Worm (Caenorhabditis elegans) whole organism, L1 larva: Measurements from ENCODE around the gene srx-62.

ENCODE experiments used
- C04F5.9 ChIP-seq: sonication (generic microtip); optimal IDR thresholded peaks from 2 replicates; lab custom pipeline; 2016; ENCODE audit warnings: missing genetic modification characterization, missing compliant biosample characterization
- F16B12.6 ChIP-seq: fragments of 150-350 bp; optimal IDR thresholded peaks from 2 replicates; lab custom pipeline; 2014; ENCODE audit warnings: missing biosample characterization, missing genetic modification characterization
- blmp-1 ChIP-seq: fragments of 150-350 bp; optimal IDR thresholded peaks from 2 replicates; lab custom pipeline; 2014; ENCODE audit warnings: missing biosample characterization, missing genetic modification characterization
- ceh-63 ChIP-seq: fragments of 200-800 bp; sonication (Bioruptor generic); optimal IDR thresholded peaks from 2 replicates; lab custom pipeline; 2018; ENCODE audit warnings: mild to moderate bottlenecking, missing genetic modification characterization, missing compliant biosample characterization
- ceh-8 ChIP-seq: fragments of 200-800 bp; sonication (Bioruptor generic); optimal IDR thresholded peaks from 2 replicates; lab custom pipeline; 2018; ENCODE audit warnings: mild to moderate bottlenecking, missing genetic modification characterization, moderate library complexity, missing compliant biosample characterization
- ceh-88 ChIP-seq: fragments of 200-800 bp; sonication (Bioruptor generic); IDR thresholded peaks from 2 replicates; pipeline ENCODE4 v1.3.6; 2022; ENCODE audit warnings: missing genetic modification characterization, missing compliant biosample characterization
- ceh-90 ChIP-seq: sonication (generic microtip); optimal IDR thresholded peaks from 2 replicates; lab custom pipeline; 2016; ENCODE audit warnings: missing genetic modification characterization, missing compliant biosample characterization
- dpl-1 ChIP-seq, 3 experiments: fragments of 150-350 bp in 2 of 3; sonication (generic microtip) in 1 of 3; optimal IDR thresholded peaks; 2 replicates each; lab custom pipeline; 2014 to 2017; ENCODE audit warnings: missing biosample characterization in 3 of 3, missing genetic modification characterization in 3 of 3, missing genetic modification reagents in 3 of 3
- efl-1 ChIP-seq, 4 experiments: fragments of 150-350 bp; optimal IDR thresholded peaks in 3 of 4; peaks in 1 of 4; 1 replicate in 1 of 4; 2 replicates in 3 of 4; lab custom pipeline; 2014; ENCODE audit warnings: missing biosample characterization in 2 of 4, missing genetic modification characterization in 2 of 4, missing genetic modification reagents in 2 of 4
- efl-3 ChIP-seq: fragments of 200-800 bp; sonication (Bioruptor generic); optimal IDR thresholded peaks from 2 replicates; lab custom pipeline; 2018; ENCODE audit warnings: mild to moderate bottlenecking, missing genetic modification characterization, missing compliant biosample characterization
- elt-3 ChIP-seq, 6 experiments: fragments of 150-350 bp in 1 of 6; sonication (generic microtip); optimal IDR thresholded peaks; 2 replicates each; lab custom pipeline; 2017 to 2018; ENCODE audit warnings: missing biosample characterization in 6 of 6, missing genetic modification characterization in 6 of 6, inconsistent platforms in 1 of 6
- fkh-10 ChIP-seq: sonication (generic microtip); optimal IDR thresholded peaks from 2 replicates; lab custom pipeline; 2017; ENCODE audit warnings: missing biosample characterization, missing genetic modification reagents, missing genetic modification characterization
- fkh-8 ChIP-seq: sonication (generic microtip); optimal IDR thresholded peaks from 2 replicates; lab custom pipeline; 2016; ENCODE audit warnings: mild to moderate bottlenecking, missing genetic modification characterization, missing compliant biosample characterization
- fos-1 ChIP-seq: fragments of 150-350 bp; optimal IDR thresholded peaks from 2 replicates; lab custom pipeline; 2014; ENCODE audit warnings: missing biosample characterization, missing genetic modification characterization
- grh-1 ChIP-seq: fragments of 200-800 bp; sonication (Bioruptor generic); IDR thresholded peaks from 2 replicates; pipeline ENCODE4 v1.3.6; 2022; ENCODE audit warnings: missing genetic modification reagents, missing genetic modification characterization, missing compliant biosample characterization
- hlh-4 ChIP-seq: sonication (generic microtip); optimal IDR thresholded peaks from 2 replicates; lab custom pipeline; 2016; ENCODE audit warnings: mild to moderate bottlenecking, missing genetic modification characterization, missing compliant biosample characterization
- isw-1 ChIP-seq: fragments of 200-800 bp; sonication (Bioruptor generic); IDR thresholded peaks from 2 replicates; pipeline ENCODE4 v1.3.6; 2022; ENCODE audit warnings: missing genetic modification characterization, missing compliant biosample characterization
- jun-1 ChIP-seq: fragments of 150-350 bp; optimal IDR thresholded peaks from 2 replicates; lab custom pipeline; 2014; ENCODE audit warnings: missing biosample characterization, missing genetic modification reagents, missing genetic modification characterization
- lin-13 ChIP-seq: fragments of 150-350 bp; optimal IDR thresholded peaks from 2 replicates; lab custom pipeline; 2014; ENCODE audit warnings: missing biosample characterization, missing genetic modification reagents, missing genetic modification characterization
- lin-14 ChIP-seq: fragments of 200-800 bp; sonication (Bioruptor generic); optimal IDR thresholded peaks from 2 replicates; lab custom pipeline; 2018; ENCODE audit warnings: mild to moderate bottlenecking, missing genetic modification characterization, moderate library complexity, missing compliant biosample characterization
- lin-35 ChIP-seq, 2 experiments: fragments of 150-350 bp; optimal IDR thresholded peaks; 2 replicates each; lab custom pipeline; 2014; ENCODE audit warnings: missing biosample characterization in 2 of 2, missing genetic modification characterization in 2 of 2, missing genetic modification reagents in 2 of 2
- mef-2 ChIP-seq: fragments of 150-350 bp; optimal IDR thresholded peaks from 2 replicates; lab custom pipeline; 2014; ENCODE audit warnings: missing biosample characterization, missing genetic modification characterization
- nhr-12 ChIP-seq: sonication (generic microtip); optimal IDR thresholded peaks from 2 replicates; lab custom pipeline; 2017; ENCODE audit warnings: missing biosample characterization, missing genetic modification characterization
- nhr-19 ChIP-seq: fragments of 200-800 bp; sonication (Bioruptor generic); conservative IDR thresholded peaks from 2 replicates; pipeline ENCODE4 v1.3.6; 2022; ENCODE audit warnings: missing genetic modification characterization, missing compliant biosample characterization
- nhr-20 ChIP-seq: sonication (generic microtip); optimal IDR thresholded peaks from 2 replicates; lab custom pipeline; 2016; ENCODE audit warnings: mild to moderate bottlenecking, missing genetic modification characterization, missing compliant biosample characterization
- nhr-237 ChIP-seq: fragments of 150-350 bp; optimal IDR thresholded peaks from 2 replicates; lab custom pipeline; 2014; ENCODE audit warnings: missing biosample characterization, missing genetic modification characterization
- nhr-47 ChIP-seq: sonication (generic microtip); optimal IDR thresholded peaks from 2 replicates; lab custom pipeline; 2016; ENCODE audit warnings: mild to moderate bottlenecking, missing genetic modification characterization, moderate library complexity, missing compliant biosample characterization
- nhr-71 ChIP-seq: sonication (generic microtip); optimal IDR thresholded peaks from 2 replicates; lab custom pipeline; 2016; ENCODE audit warnings: mild to moderate bottlenecking, missing genetic modification characterization, moderate library complexity, missing compliant biosample characterization
- nhr-76 ChIP-seq: sonication (generic microtip); optimal IDR thresholded peaks from 2 replicates; lab custom pipeline; 2017; ENCODE audit warnings: missing biosample characterization, missing genetic modification characterization
- nhr-85 ChIP-seq: sonication (generic microtip); peaks from one replicate; lab custom pipeline; 2016; ENCODE audit warnings: missing genetic modification characterization, inconsistent platforms, missing compliant biosample characterization
- nhr-90 ChIP-seq: sonication (generic microtip); optimal IDR thresholded peaks from 2 replicates; lab custom pipeline; 2016; ENCODE audit warnings: mild to moderate bottlenecking, missing genetic modification characterization, missing compliant biosample characterization; ENCODE audit not compliant: poor library complexity
- pag-3 ChIP-seq: sonication (generic microtip); optimal IDR thresholded peaks from 2 replicates; lab custom pipeline; 2017; ENCODE audit warnings: missing genetic modification characterization, mild to moderate bottlenecking, missing compliant biosample characterization, antibody characterized with exemption, borderline replicate concordance; ENCODE audit not compliant: insufficient read depth
- pax-3 ChIP-seq: fragments of 200-800 bp; sonication (Bioruptor generic); optimal IDR thresholded peaks from 2 replicates; lab custom pipeline; 2018; ENCODE audit warnings: mild to moderate bottlenecking, missing genetic modification characterization, moderate library complexity, missing compliant biosample characterization
- skn-1 ChIP-seq: fragments of 150-350 bp; optimal IDR thresholded peaks from 2 replicates; lab custom pipeline; 2014; ENCODE audit warnings: missing biosample characterization, missing genetic modification characterization
- snpc-4 ChIP-seq: fragments of 150-350 bp; optimal IDR thresholded peaks from 2 replicates; lab custom pipeline; 2014; ENCODE audit warnings: missing biosample characterization, missing genetic modification characterization
- snu-23 ChIP-seq: sonication (generic microtip); optimal IDR thresholded peaks from 2 replicates; lab custom pipeline; 2016; ENCODE audit warnings: missing genetic modification characterization, missing compliant biosample characterization
- swsn-7 ChIP-seq: sonication (generic microtip); optimal IDR thresholded peaks from 2 replicates; lab custom pipeline; 2016; ENCODE audit warnings: missing genetic modification characterization, missing compliant biosample characterization
- tbx-2 ChIP-seq: sonication (generic microtip); optimal IDR thresholded peaks from 2 replicates; lab custom pipeline; 2016; ENCODE audit warnings: missing genetic modification characterization, missing compliant biosample characterization
- unc-130 ChIP-seq: fragments of 150-350 bp; optimal IDR thresholded peaks from 2 replicates; lab custom pipeline; 2017; ENCODE audit warnings: missing biosample characterization, missing genetic modification characterization, inconsistent platforms
- unc-62 ChIP-seq: fragments of 150-350 bp; optimal IDR thresholded peaks from 2 replicates; lab custom pipeline; 2014; ENCODE audit warnings: missing biosample characterization, missing genetic modification reagents, missing genetic modification characterization
- unc-98 ChIP-seq: fragments of 200-800 bp; sonication (Bioruptor generic); IDR thresholded peaks from 2 replicates; pipeline ENCODE4 v1.3.6; 2022; ENCODE audit warnings: missing genetic modification characterization, missing compliant biosample characterization
- xbp-1 ChIP-seq: sonication (generic microtip); optimal IDR thresholded peaks from 2 replicates; lab custom pipeline; 2016; ENCODE audit warnings: missing genetic modification characterization, missing compliant biosample characterization

srx-62 gene

DNA sequence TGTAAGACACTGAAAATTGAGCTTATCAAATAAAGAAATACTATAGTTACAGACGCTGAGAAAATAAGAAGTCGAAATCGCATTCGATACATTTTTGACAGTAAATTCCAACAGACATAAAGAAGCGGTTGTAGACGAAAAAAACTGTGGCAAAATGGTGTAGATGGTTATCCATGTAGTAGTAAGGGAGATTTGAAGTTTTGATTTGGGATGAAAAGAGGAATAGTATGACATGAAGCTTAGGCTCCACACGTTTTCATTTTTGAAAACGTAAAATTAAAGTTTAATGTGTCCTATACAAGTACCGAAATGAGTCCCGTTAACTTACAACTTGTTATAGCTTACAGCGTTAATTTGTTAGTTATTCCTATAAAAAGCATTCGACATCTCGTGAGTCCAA lies 1.7 kb downstream of the srx-62 start, which contains the start of gene K09D9.9:
Gene K09D9.9 (minus strand): TSS at position 101 of the 400 bp plus-strand sequence.
- TF ChIP-seq swsn-7 (tag; lab: Kevin White, UChicago) (no peak), efl-1 (optimal IDR thresholded peaks at IDR 0.05; lab: Kevin White, UChicago) (no peak), efl-1 (GFP tag; optimal IDR thresholded peaks at IDR 0.05 in 1 of 2; lab: Kevin White, UChicago) (peak in 1 of 2 experiments; percentile 87), unc-62 (GFP tag; lab: Kevin White, UChicago) (no peak), dpl-1 (GFP tag; optimal IDR thresholded peaks at IDR 0.05; lab: Kevin White, UChicago) (no peak)

DNA sequence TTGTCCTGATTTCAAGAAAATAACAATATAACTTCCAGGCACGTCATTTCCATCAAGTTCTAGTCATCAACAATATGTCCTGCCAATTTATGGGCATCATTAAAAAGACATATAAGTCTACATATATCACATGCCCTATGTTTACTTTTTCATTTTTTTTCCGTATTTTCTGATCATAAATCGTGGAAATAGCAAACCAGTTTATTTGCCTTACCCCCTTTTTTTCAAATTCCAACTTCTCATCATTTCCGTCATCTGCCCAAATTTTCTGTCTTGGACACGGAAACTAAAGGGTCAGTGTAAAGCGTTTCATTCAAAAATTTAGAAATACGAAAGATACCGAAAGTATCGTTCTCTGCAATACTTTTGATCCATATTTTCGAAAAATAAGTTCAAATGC lies 3.4 kb downstream of the srx-62 start:
- TF ChIP-seq nhr-12 (no peak), snpc-4 (tag; lab: Kevin White, UChicago) (no peak), pax-3 (tag; lab: Kevin White, UChicago) (no peak), unc-62 (GFP tag; lab: Kevin White, UChicago) (no peak), elt-3 (tag; optimal IDR thresholded peaks at IDR 0.05; lab: Kevin White, UChicago) (peak in 1 of 6 experiments; percentile 37), C04F5.9 (tag; lab: Kevin White, UChicago) (no peak), lin-35 (GFP tag; optimal IDR thresholded peaks at IDR 0.05; lab: Kevin White, UChicago) (peak in 1 of 2 experiments; percentile 48), efl-1 (optimal IDR thresholded peaks at IDR 0.05; lab: Kevin White, UChicago) (no peak), efl-1 (GFP tag; optimal IDR thresholded peaks at IDR 0.05 in 1 of 2; lab: Kevin White, UChicago) (peak in 1 of 2 experiments; percentile 56), grh-1 (GFP tag; lab: Robert Waterston, UW) (peak; percentile 58), tbx-2 (tag; lab: Kevin White, UChicago) (peak; percentile 21), nhr-90 (tag; lab: Kevin White, UChicago) (peak; percentile 2), mef-2 (tag; lab: Kevin White, UChicago) (no peak), ceh-63 (GFP tag; lab: Kevin White, UChicago) (no peak), blmp-1 (tag; lab: Kevin White, UChicago) (no peak), nhr-71 (peak; percentile 47), fos-1 (tag; lab: Kevin White, UChicago) (no peak), fkh-8 (tag; lab: Kevin White, UChicago) (no peak), nhr-20 (tag; lab: Kevin White, UChicago) (peak; percentile 56), nhr-76 (tag; lab: Kevin White, UChicago) (no peak), nhr-237 (tag; lab: Kevin White, UChicago) (no peak), nhr-85 (tag; lab: Kevin White, UChicago) (peak; percentile 86)

DNA sequence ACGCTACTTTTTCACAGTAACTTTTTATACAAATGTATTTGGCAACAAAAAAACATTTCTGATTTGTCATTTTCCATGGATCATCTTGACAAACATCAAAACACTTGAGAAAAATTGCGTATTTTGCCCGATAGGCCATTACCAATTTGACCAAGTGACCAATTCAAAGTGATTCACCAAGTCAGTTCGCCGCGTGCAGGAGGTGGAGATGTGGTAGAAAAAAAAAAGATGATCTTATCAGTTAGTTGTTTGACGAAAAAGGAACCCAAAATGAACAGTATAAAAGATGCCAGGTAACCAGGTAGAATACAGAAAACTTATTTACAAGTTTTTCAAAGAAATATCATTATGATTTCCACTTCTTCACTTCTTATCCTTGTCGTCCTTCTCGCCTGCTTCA lies 6.7 kb downstream of the srx-62 start, which contains the start of gene nlp-27:
Gene nlp-27 (plus strand): TSS at position 309 of the 400 bp plus-strand sequence.
- TF ChIP-seq nhr-90 (tag; lab: Kevin White, UChicago) (peak; percentile 9), nhr-71 (peak; percentile 4), jun-1 (tag; lab: Kevin White, UChicago) (no peak), snu-23 (GFP tag; lab: Kevin White, UChicago) (no peak), unc-62 (GFP tag; lab: Kevin White, UChicago) (no peak), nhr-12 (no peak), blmp-1 (tag; lab: Kevin White, UChicago) (peak; percentile 36), hlh-4 (tag; lab: Kevin White, UChicago) (no peak), ceh-88 (GFP tag; lab: Robert Waterston, UW) (no peak), nhr-85 (tag; lab: Kevin White, UChicago) (peak; percentile 83), F16B12.6 (tag; lab: Kevin White, UChicago) (no peak), isw-1 (no peak), nhr-19 (no peak), xbp-1 (tag; lab: Kevin White, UChicago) (no peak), lin-14 (GFP tag; lab: Kevin White, UChicago) (peak; percentile 18), C04F5.9 (tag; lab: Kevin White, UChicago) (no peak), unc-130 (tag; lab: Kevin White, UChicago) (no peak), nhr-47 (tag; lab: Kevin White, UChicago) (no peak), efl-1 (optimal IDR thresholded peaks at IDR 0.05; lab: Kevin White, UChicago) (no peak), efl-1 (GFP tag; optimal IDR thresholded peaks at IDR 0.05 in 1 of 2; lab: Kevin White, UChicago) (peak in 1 of 2 experiments; percentile 49), tbx-2 (tag; lab: Kevin White, UChicago) (no peak), pag-3 (tag; lab: Kevin White, UChicago) (no peak), ceh-8 (GFP tag; lab: Kevin White, UChicago) (no peak), unc-98 (GFP tag; lab: Robert Waterston, UW) (no peak), nhr-20 (tag; lab: Kevin White, UChicago) (peak; percentile 27), skn-1 (tag; lab: Kevin White, UChicago) (no peak), elt-3 (tag; optimal IDR thresholded peaks at IDR 0.05; lab: Kevin White, UChicago) (peak in 2 of 6 experiments; percentile 16 to 42), ceh-90 (tag; lab: Kevin White, UChicago) (no peak), lin-13 (GFP tag; lab: Kevin White, UChicago) (no peak), ceh-63 (GFP tag; lab: Kevin White, UChicago) (no peak), efl-3 (no peak), fkh-10 (no peak)
